Worm (Caenorhabditis elegans) whole organism, L4 larva: ENCODE results near the gene F07C3.16.

ENCODE experiments used
- dpl-1 ChIP-seq: fragments of 150-350 bp; optimal IDR thresholded peaks from 2 replicates; lab custom pipeline; 2014; ENCODE audit warnings: missing biosample characterization, missing genetic modification reagents, missing genetic modification characterization
- egl-27 ChIP-seq: sonication (generic microtip); optimal IDR thresholded peaks from 3 replicates; lab custom pipeline; 2017; ENCODE audit warnings: missing biosample characterization, missing genetic modification reagents, missing genetic modification characterization
- fkh-10 ChIP-seq: fragments of 150-350 bp; optimal IDR thresholded peaks from 2 replicates; lab custom pipeline; 2014; ENCODE audit warnings: missing biosample characterization, missing genetic modification reagents, missing genetic modification characterization
- fos-1 ChIP-seq: fragments of 150-350 bp; optimal IDR thresholded peaks from 2 replicates; lab custom pipeline; 2014; ENCODE audit warnings: missing biosample characterization, missing genetic modification characterization
- hif-1 ChIP-seq, 2 experiments: sonication (generic microtip); optimal IDR thresholded peaks; 2 replicates each; lab custom pipeline; 2016 to 2017; ENCODE audit warnings: missing compliant biosample characterization in 2 of 2, missing genetic modification characterization in 2 of 2, missing genetic modification reagents in 2 of 2, missing genotype in 2 of 2, mild to moderate bottlenecking in 1 of 2
- mdl-1 ChIP-seq, 2 experiments: fragments of 150-350 bp in 1 of 2; sonication (generic microtip) in 1 of 2; optimal IDR thresholded peaks; 2 replicates each; lab custom pipeline; 2014 to 2017; ENCODE audit warnings: missing biosample characterization in 2 of 2, missing genetic modification characterization in 2 of 2
- nhr-25 ChIP-seq: sonication (generic microtip); optimal IDR thresholded peaks from 2 replicates; lab custom pipeline; 2017; ENCODE audit warnings: missing genetic modification characterization, mild to moderate bottlenecking, missing compliant biosample characterization, antibody characterized with exemption, moderate library complexity, borderline replicate concordance; ENCODE audit not compliant: insufficient read depth
- nhr-6 ChIP-seq: fragments of 150-350 bp; optimal IDR thresholded peaks from 2 replicates; lab custom pipeline; 2014; ENCODE audit warnings: missing biosample characterization, missing genetic modification characterization
- nhr-77 ChIP-seq: fragments of 150-350 bp; optimal IDR thresholded peaks from 2 replicates; lab custom pipeline; 2014; ENCODE audit warnings: missing biosample characterization, missing genetic modification characterization
- pha-4 ChIP-seq, 2 experiments: fragments of 150-350 bp in 1 of 2; fragments of 200-800 bp in 1 of 2; sonication (Bioruptor generic) in 1 of 2; IDR thresholded peaks in 1 of 2; optimal IDR thresholded peaks in 1 of 2; 2 replicates each; pipeline versions ENCODE4 v1.3.6 to Lab custom; 2014 to 2022; ENCODE audit warnings: missing genetic modification characterization in 2 of 2, missing genetic modification reagents in 2 of 2, missing biosample characterization in 1 of 2, missing compliant biosample characterization in 1 of 2
- unc-62 ChIP-seq, 3 experiments: fragments of 150-350 bp in 1 of 3; sonication (generic microtip); optimal IDR thresholded peaks in 2 of 3; peaks in 1 of 3; 1 replicate in 1 of 3; 2 replicates in 2 of 3; lab custom pipeline; 2014 to 2017; ENCODE audit warnings: missing biosample characterization in 3 of 3, missing genetic modification characterization in 3 of 3, missing genetic modification reagents in 3 of 3, missing genotype in 1 of 3

ce11 chrV:9247416-9247815, 10.0 kb downstream of the F07C3.16 start:
- no peak for TF ChIP-seq dpl-1 (GFP tag; lab: Kevin White, UChicago)
- TF ChIP-seq unc-62 (GFP tag; optimal IDR thresholded peaks at IDR 0.05 in 1 of 2; lab: Kevin White, UChicago) = peak in 1 of 2 experiments; percentile 83
- no peak for TF ChIP-seq unc-62 (tag; optimal IDR thresholded peaks at IDR 0.05; lab: Kevin White, UChicago)
- TF ChIP-seq egl-27 (tag; lab: Kevin White, UChicago) = no peak
- no peak for TF ChIP-seq nhr-25
- peak in 1 of 2 experiments; percentile 25 for TF ChIP-seq mdl-1 (tag; optimal IDR thresholded peaks at IDR 0.05; lab: Kevin White, UChicago)
- TF ChIP-seq nhr-6 (tag; lab: Kevin White, UChicago) = no peak
- no peak for TF ChIP-seq pha-4 (GFP tag; IDR thresholded peaks at IDR 0.05; lab: Robert Waterston, UW)
- no peak for TF ChIP-seq pha-4 (tag; optimal IDR thresholded peaks at IDR 0.05; lab: Kevin White, UChicago)
- no peak for TF ChIP-seq fkh-10 (GFP tag; lab: Kevin White, UChicago)
- TF ChIP-seq fos-1 = no peak
- TF ChIP-seq nhr-77 = no peak
- TF ChIP-seq hif-1 (tag; optimal IDR thresholded peaks at IDR 0.05; lab: Kevin White, UChicago) = no peak
